Fruit fly (Drosophila melanogaster) whole organism, pupa: ENCODE measurements around the gene CG42717.

Experiments used
- CG13204 ChIP-seq: fragments of 200-800 bp; sonication (Bioruptor generic); optimal IDR thresholded peaks from 2 replicates; lab custom pipeline; 2018; ENCODE audit warnings: missing biosample characterization, mild to moderate bottlenecking, missing genetic modification characterization, moderate library complexity
- CG14655 ChIP-seq: fragments of 200-800 bp; sonication (Bioruptor generic); optimal IDR thresholded peaks from 3 replicates; lab custom pipeline; 2017; ENCODE audit warnings: mild to moderate bottlenecking, missing biosample characterization, missing genetic modification reagents, missing genetic modification characterization
- CG15710 ChIP-seq: fragments of 200-800 bp; sonication (Bioruptor generic); optimal IDR thresholded peaks from 2 replicates; lab custom pipeline; 2018; ENCODE audit warnings: missing biosample characterization, mild to moderate bottlenecking, missing genetic modification characterization, moderate library complexity
- CG17806 ChIP-seq: fragments of 200-800 bp; sonication (Bioruptor generic); optimal IDR thresholded peaks from 2 replicates; lab custom pipeline; 2018; ENCODE audit warnings: missing biosample characterization, mild to moderate bottlenecking, missing genetic modification characterization, moderate library complexity
- CG32121 ChIP-seq: fragments of 200-800 bp; sonication (Bioruptor generic); IDR thresholded peaks from 2 replicates; pipeline ENCODE4 v1.3.6; 2022; ENCODE audit warnings: missing biosample characterization, missing genetic modification characterization
- CG34367 ChIP-seq: fragments of 200-800 bp; sonication (Bioruptor generic); optimal IDR thresholded peaks from 2 replicates; lab custom pipeline; 2018; ENCODE audit warnings: missing biosample characterization, mild to moderate bottlenecking, missing genetic modification characterization
- CG4496 ChIP-seq: fragments of 200-800 bp; sonication (Bioruptor generic); IDR thresholded peaks from 3 replicates; pipeline ENCODE4 v1.3.6; 2022; ENCODE audit warnings: missing biosample characterization, missing genetic modification characterization
- CG9948 ChIP-seq: fragments of 200-800 bp; sonication (Bioruptor generic); optimal IDR thresholded peaks from 2 replicates; lab custom pipeline; 2018; ENCODE audit warnings: missing biosample characterization, mild to moderate bottlenecking, missing genetic modification characterization, moderate library complexity
- D1 ChIP-seq: fragments of 200-800 bp; sonication (Bioruptor generic); optimal IDR thresholded peaks from 2 replicates; lab custom pipeline; 2018; ENCODE audit warnings: missing biosample characterization, mild to moderate bottlenecking, missing genetic modification characterization, moderate library complexity
- EcR ChIP-seq: fragments of 200-800 bp; sonication (Bioruptor generic); optimal IDR thresholded peaks from 3 replicates; lab custom pipeline; 2019; ENCODE audit warnings: missing biosample characterization, missing genetic modification characterization, mild to moderate bottlenecking, moderate library complexity, missing genetic modification reagents
- Ets98B ChIP-seq: fragments of 200-800 bp; sonication (Bioruptor generic); IDR thresholded peaks from 2 replicates; pipeline ENCODE4 v1.3.6; 2022; ENCODE audit warnings: missing biosample characterization, missing genetic modification characterization
- Pif1A ChIP-seq: fragments of 200-800 bp; sonication (Bioruptor generic); optimal IDR thresholded peaks from 3 replicates; lab custom pipeline; 2016; ENCODE audit warnings: missing biosample characterization, missing genetic modification characterization
- Snoo ChIP-seq: fragments of 200-800 bp; sonication (Bioruptor generic); optimal IDR thresholded peaks from 3 replicates; lab custom pipeline; 2017; ENCODE audit warnings: missing biosample characterization, mild to moderate bottlenecking, missing genetic modification characterization, inconsistent platforms

- TF ChIP-seq Snoo (no peak), CG13204 (GFP tag; lab: Kevin White, UChicago) (peak; percentile 37), D1 (tag; lab: Kevin White, UChicago) (no peak), Pif1A (GFP tag; lab: Kevin White, UChicago) (no peak), CG14655 (GFP tag; lab: Kevin White, UChicago) (no peak), CG34367 (tag; lab: Kevin White, UChicago) (no peak), CG32121 (GFP tag; lab: Robert Waterston, UW) (no peak), CG15710 (tag; lab: Kevin White, UChicago) (no peak), EcR (no peak), Ets98B (GFP tag; lab: Robert Waterston, UW) (no peak), CG9948 (tag; lab: Kevin White, UChicago) (no peak), CG17806 (tag; lab: Kevin White, UChicago) (no peak), CG4496 (0 out of 3 replicates have a peak, but pooled peaks have one; percentile 21)
These were observed 14.3 kb downstream of the CG42717 start for dm6 chr3L:16018721-16019120.
